Worm (Caenorhabditis elegans) whole organism, L1 larva: Measurements from ENCODE around the gene alp-1.

Experiments used
- C34B4.2 ChIP-seq: sonication (generic microtip); optimal IDR thresholded peaks from 2 replicates; lab custom pipeline; 2017; ENCODE audit warnings: mild to moderate bottlenecking, missing genetic modification characterization, missing compliant biosample characterization
- F16B12.6 ChIP-seq: fragments of 150-350 bp; optimal IDR thresholded peaks from 2 replicates; lab custom pipeline; 2014; ENCODE audit warnings: missing biosample characterization, missing genetic modification characterization
- aha-1 ChIP-seq: fragments of 150-350 bp; optimal IDR thresholded peaks from 2 replicates; lab custom pipeline; 2014; ENCODE audit warnings: missing biosample characterization, missing genetic modification characterization
- alr-1 ChIP-seq: fragments of 200-800 bp; sonication (Bioruptor generic); optimal IDR thresholded peaks from 2 replicates; lab custom pipeline; 2018; ENCODE audit warnings: borderline replicate concordance, mild to moderate bottlenecking, missing genetic modification characterization, missing compliant biosample characterization
- ama-1 ChIP-seq: fragments of 150-350 bp; optimal IDR thresholded peaks from 2 replicates; lab custom pipeline; 2014
- ceh-63 ChIP-seq: fragments of 200-800 bp; sonication (Bioruptor generic); optimal IDR thresholded peaks from 2 replicates; lab custom pipeline; 2018; ENCODE audit warnings: mild to moderate bottlenecking, missing genetic modification characterization, missing compliant biosample characterization
- ceh-8 ChIP-seq: fragments of 200-800 bp; sonication (Bioruptor generic); optimal IDR thresholded peaks from 2 replicates; lab custom pipeline; 2018; ENCODE audit warnings: mild to moderate bottlenecking, missing genetic modification characterization, moderate library complexity, missing compliant biosample characterization
- ceh-82 ChIP-seq, 3 experiments: fragments of 150-350 bp in 1 of 3; sonication (generic microtip) in 2 of 3; optimal IDR thresholded peaks; 2 replicates each; lab custom pipeline; 2014 to 2017; ENCODE audit warnings: missing biosample characterization in 3 of 3, missing genetic modification characterization in 3 of 3
- ceh-88 ChIP-seq: fragments of 200-800 bp; sonication (Bioruptor generic); IDR thresholded peaks from 2 replicates; pipeline ENCODE4 v1.3.6; 2022; ENCODE audit warnings: missing genetic modification characterization, missing compliant biosample characterization
- dsc-1 ChIP-seq: sonication (generic microtip); optimal IDR thresholded peaks from 2 replicates; lab custom pipeline; 2016; ENCODE audit warnings: mild to moderate bottlenecking, missing genetic modification characterization, missing compliant biosample characterization
- efl-3 ChIP-seq: fragments of 200-800 bp; sonication (Bioruptor generic); optimal IDR thresholded peaks from 2 replicates; lab custom pipeline; 2018; ENCODE audit warnings: mild to moderate bottlenecking, missing genetic modification characterization, missing compliant biosample characterization
- egl-27 ChIP-seq, 2 experiments: fragments of 150-350 bp in 1 of 2; sonication (generic microtip); optimal IDR thresholded peaks; 3 replicates each; lab custom pipeline; 2017 to 2018; ENCODE audit warnings: missing biosample characterization in 2 of 2, missing genetic modification characterization in 2 of 2, missing genetic modification reagents in 2 of 2
- fkh-4 ChIP-seq: sonication (generic microtip); optimal IDR thresholded peaks from 2 replicates; lab custom pipeline; 2016; ENCODE audit warnings: missing compliant biosample characterization, missing genetic modification characterization, borderline replicate concordance
- fkh-8 ChIP-seq: sonication (generic microtip); optimal IDR thresholded peaks from 2 replicates; lab custom pipeline; 2016; ENCODE audit warnings: mild to moderate bottlenecking, missing genetic modification characterization, missing compliant biosample characterization
- fos-1 ChIP-seq: fragments of 150-350 bp; optimal IDR thresholded peaks from 2 replicates; lab custom pipeline; 2014; ENCODE audit warnings: missing biosample characterization, missing genetic modification characterization
- jun-1 ChIP-seq: fragments of 150-350 bp; optimal IDR thresholded peaks from 2 replicates; lab custom pipeline; 2014; ENCODE audit warnings: missing biosample characterization, missing genetic modification reagents, missing genetic modification characterization
- lin-14 ChIP-seq: fragments of 200-800 bp; sonication (Bioruptor generic); optimal IDR thresholded peaks from 2 replicates; lab custom pipeline; 2018; ENCODE audit warnings: mild to moderate bottlenecking, missing genetic modification characterization, moderate library complexity, missing compliant biosample characterization
- lin-15B ChIP-seq: fragments of 150-350 bp; sonication (generic microtip); optimal IDR thresholded peaks from 3 replicates; lab custom pipeline; 2014; ENCODE audit warnings: missing biosample characterization, missing genetic modification characterization
- lin-35 ChIP-seq, 2 experiments: fragments of 150-350 bp; optimal IDR thresholded peaks; 2 replicates each; lab custom pipeline; 2014; ENCODE audit warnings: missing biosample characterization in 2 of 2, missing genetic modification characterization in 2 of 2, missing genetic modification reagents in 2 of 2
- lir-3 ChIP-seq: sonication (generic microtip); optimal IDR thresholded peaks from 2 replicates; lab custom pipeline; 2016; ENCODE audit warnings: mild to moderate bottlenecking, missing genetic modification characterization, moderate library complexity, missing compliant biosample characterization; ENCODE audit not compliant: poor library complexity
- mef-2 ChIP-seq: fragments of 150-350 bp; optimal IDR thresholded peaks from 2 replicates; lab custom pipeline; 2014; ENCODE audit warnings: missing biosample characterization, missing genetic modification characterization
- nhr-12 ChIP-seq: sonication (generic microtip); optimal IDR thresholded peaks from 2 replicates; lab custom pipeline; 2017; ENCODE audit warnings: missing biosample characterization, missing genetic modification characterization
- nhr-19 ChIP-seq: fragments of 200-800 bp; sonication (Bioruptor generic); conservative IDR thresholded peaks from 2 replicates; pipeline ENCODE4 v1.3.6; 2022; ENCODE audit warnings: missing genetic modification characterization, missing compliant biosample characterization
- nhr-237 ChIP-seq: fragments of 150-350 bp; optimal IDR thresholded peaks from 2 replicates; lab custom pipeline; 2014; ENCODE audit warnings: missing biosample characterization, missing genetic modification characterization
- nhr-47 ChIP-seq: sonication (generic microtip); optimal IDR thresholded peaks from 2 replicates; lab custom pipeline; 2016; ENCODE audit warnings: mild to moderate bottlenecking, missing genetic modification characterization, moderate library complexity, missing compliant biosample characterization
- nhr-71 ChIP-seq: sonication (generic microtip); optimal IDR thresholded peaks from 2 replicates; lab custom pipeline; 2016; ENCODE audit warnings: mild to moderate bottlenecking, missing genetic modification characterization, moderate library complexity, missing compliant biosample characterization
- nhr-85 ChIP-seq: sonication (generic microtip); peaks from one replicate; lab custom pipeline; 2016; ENCODE audit warnings: missing genetic modification characterization, inconsistent platforms, missing compliant biosample characterization
- rnt-1 ChIP-seq: sonication (generic microtip); optimal IDR thresholded peaks from 2 replicates; lab custom pipeline; 2016; ENCODE audit warnings: mild to moderate bottlenecking, missing genetic modification characterization, moderate library complexity, missing compliant biosample characterization
- snu-23 ChIP-seq: sonication (generic microtip); optimal IDR thresholded peaks from 2 replicates; lab custom pipeline; 2016; ENCODE audit warnings: missing genetic modification characterization, missing compliant biosample characterization
- sup-37 ChIP-seq: fragments of 200-800 bp; sonication (Bioruptor generic); optimal IDR thresholded peaks from 2 replicates; lab custom pipeline; 2018; ENCODE audit warnings: mild to moderate bottlenecking, missing genetic modification characterization, missing compliant biosample characterization
- tbx-2 ChIP-seq: sonication (generic microtip); optimal IDR thresholded peaks from 2 replicates; lab custom pipeline; 2016; ENCODE audit warnings: missing genetic modification characterization, missing compliant biosample characterization
- unc-62 ChIP-seq: fragments of 150-350 bp; optimal IDR thresholded peaks from 2 replicates; lab custom pipeline; 2014; ENCODE audit warnings: missing biosample characterization, missing genetic modification reagents, missing genetic modification characterization
- unc-86 ChIP-seq: sonication (generic microtip); optimal IDR thresholded peaks from 2 replicates; lab custom pipeline; 2016; ENCODE audit warnings: missing genetic modification characterization, missing compliant biosample characterization
- unc-98 ChIP-seq: fragments of 200-800 bp; sonication (Bioruptor generic); IDR thresholded peaks from 2 replicates; pipeline ENCODE4 v1.3.6; 2022; ENCODE audit warnings: missing genetic modification characterization, missing compliant biosample characterization
- xbp-1 ChIP-seq: sonication (generic microtip); optimal IDR thresholded peaks from 2 replicates; lab custom pipeline; 2016; ENCODE audit warnings: missing genetic modification characterization, missing compliant biosample characterization
- zag-1 ChIP-seq: fragments of 150-350 bp; optimal IDR thresholded peaks from 2 replicates; lab custom pipeline; 2014; ENCODE audit warnings: missing biosample characterization, missing genetic modification characterization
- zip-4 ChIP-seq: fragments of 200-800 bp; sonication (Bioruptor generic); optimal IDR thresholded peaks from 2 replicates; lab custom pipeline; 2018; ENCODE audit warnings: mild to moderate bottlenecking, missing genetic modification characterization, moderate library complexity, missing compliant biosample characterization
- ztf-4 ChIP-seq: fragments of 150-350 bp; optimal IDR thresholded peaks from 2 replicates; lab custom pipeline; 2014; ENCODE audit warnings: missing biosample characterization, missing genetic modification characterization

alp-1 gene

DNA sequence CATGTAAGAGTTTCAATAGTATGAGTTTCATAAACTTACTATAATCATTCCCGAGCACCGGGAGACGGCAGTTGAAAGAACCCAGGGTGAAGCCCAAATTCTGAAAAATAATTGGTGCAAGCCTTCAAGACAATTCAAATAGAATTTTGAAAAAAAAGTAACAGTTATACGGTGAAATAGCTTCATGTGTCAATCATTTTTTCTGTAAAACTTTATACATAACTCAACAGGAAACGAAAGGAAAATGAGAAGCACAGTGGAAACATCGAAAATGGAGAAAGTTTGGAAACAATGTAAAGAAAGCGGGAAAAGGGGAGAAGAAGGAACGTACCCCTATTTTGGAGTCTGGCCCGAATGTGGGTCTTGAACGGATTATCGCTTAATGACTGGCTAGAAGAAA lies 20.7 kb downstream of the alp-1 start, which contains the start of gene C09G9.3:
C09G9.3 (minus strand) TSS at position 101 of the 400 bp plus-strand sequence.
- no peak for TF ChIP-seq ceh-82 (tag; optimal IDR thresholded peaks at IDR 0.05; lab: Kevin White, UChicago)
- TF ChIP-seq nhr-85 (tag; lab: Kevin White, UChicago), result no peak
- no peak for TF ChIP-seq ceh-88
- no peak for TF ChIP-seq nhr-237 (tag; lab: Kevin White, UChicago)
- TF ChIP-seq zag-1, result no peak
- no peak for TF ChIP-seq unc-86 (tag; lab: Kevin White, UChicago)
- no peak for TF ChIP-seq unc-62 (GFP tag; lab: Kevin White, UChicago)
- no peak for TF ChIP-seq nhr-47 (tag; lab: Kevin White, UChicago)
- no peak for TF ChIP-seq egl-27 (tag; optimal IDR thresholded peaks at IDR 0.05; lab: Kevin White, UChicago)
- no peak for TF ChIP-seq fkh-4
- no peak for TF ChIP-seq efl-3 (GFP tag; lab: Kevin White, UChicago)
- TF ChIP-seq rnt-1 (tag; lab: Kevin White, UChicago), result no peak
- TF ChIP-seq sup-37 (GFP tag; lab: Kevin White, UChicago), result no peak
- TF ChIP-seq nhr-12, result no peak

DNA sequence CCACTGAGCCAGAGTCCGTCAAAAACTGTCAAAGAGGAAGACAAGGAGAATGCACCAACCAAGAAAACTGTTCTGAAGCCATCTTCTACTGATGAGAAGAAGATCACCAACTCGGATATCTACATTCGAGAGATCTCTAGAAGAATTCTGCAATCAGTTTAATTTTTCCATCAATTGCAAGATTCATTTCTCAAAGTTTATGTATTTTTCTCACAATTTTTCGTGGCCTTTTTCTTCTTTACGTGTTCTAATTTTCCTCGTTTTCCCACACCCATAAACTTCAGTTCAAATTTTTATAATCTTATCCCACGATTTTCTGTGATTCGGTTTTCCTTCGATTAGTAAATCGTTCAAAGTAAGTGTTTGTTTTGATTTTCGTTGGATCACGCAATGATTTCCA lies 21.6 kb downstream of the alp-1 start, which contains the start of gene hdl-2:
hdl-2 (plus strand) TSS at position 301 of the 400 bp plus-strand sequence.
- TF ChIP-seq ceh-63 (GFP tag; lab: Kevin White, UChicago) (no peak), F16B12.6 (tag; lab: Kevin White, UChicago) (no peak), snu-23 (GFP tag; lab: Kevin White, UChicago) (no peak), nhr-47 (tag; lab: Kevin White, UChicago) (no peak), efl-3 (GFP tag; lab: Kevin White, UChicago) (no peak), tbx-2 (tag; lab: Kevin White, UChicago) (no peak), nhr-71 (no peak)

DNA sequence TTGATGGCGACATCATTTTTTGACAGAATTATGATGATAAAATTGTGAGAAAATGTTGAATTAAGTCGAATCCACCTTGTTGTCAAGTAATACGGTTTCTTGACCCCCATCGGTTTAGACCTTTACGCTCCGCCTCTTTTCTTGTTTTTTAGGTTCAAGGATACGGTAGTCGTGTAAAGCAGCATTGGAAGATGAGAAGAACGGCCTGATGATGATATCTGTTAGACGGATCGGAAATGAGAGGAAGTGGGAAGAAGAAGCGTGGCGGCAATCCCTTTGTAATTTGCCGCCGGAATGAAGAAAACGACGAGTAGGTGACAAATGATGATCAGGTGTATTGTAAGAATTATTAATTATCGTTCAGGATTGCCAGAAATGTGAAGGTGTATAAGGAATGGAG lies 27.5 kb downstream of the alp-1 start, which contains the start of gene npax-4:
npax-4 (minus strand) TSS at position 101 of the 400 bp plus-strand sequence.
- no peak for TF ChIP-seq dsc-1 (tag; lab: Kevin White, UChicago)
- no peak for TF ChIP-seq unc-86 (tag; lab: Kevin White, UChicago)
- no peak for TF ChIP-seq mef-2 (tag; lab: Kevin White, UChicago)
- no peak for TF ChIP-seq ceh-82 (tag; optimal IDR thresholded peaks at IDR 0.05; lab: Kevin White, UChicago)
- TF ChIP-seq lir-3 (tag; lab: Kevin White, UChicago), result no peak
- TF ChIP-seq C34B4.2 (tag; lab: Kevin White, UChicago), result no peak
- TF ChIP-seq lin-35 (GFP tag; optimal IDR thresholded peaks at IDR 0.05; lab: Kevin White, UChicago), result no peak
- no peak for TF ChIP-seq fos-1 (tag; lab: Kevin White, UChicago)
- TF ChIP-seq nhr-237 (tag; lab: Kevin White, UChicago), result no peak
- no peak for TF ChIP-seq zag-1
- TF ChIP-seq fkh-4, result no peak
- TF ChIP-seq ztf-4 (tag; lab: Kevin White, UChicago), result no peak
- TF ChIP-seq unc-98 (GFP tag; lab: Robert Waterston, UW), result no peak

DNA sequence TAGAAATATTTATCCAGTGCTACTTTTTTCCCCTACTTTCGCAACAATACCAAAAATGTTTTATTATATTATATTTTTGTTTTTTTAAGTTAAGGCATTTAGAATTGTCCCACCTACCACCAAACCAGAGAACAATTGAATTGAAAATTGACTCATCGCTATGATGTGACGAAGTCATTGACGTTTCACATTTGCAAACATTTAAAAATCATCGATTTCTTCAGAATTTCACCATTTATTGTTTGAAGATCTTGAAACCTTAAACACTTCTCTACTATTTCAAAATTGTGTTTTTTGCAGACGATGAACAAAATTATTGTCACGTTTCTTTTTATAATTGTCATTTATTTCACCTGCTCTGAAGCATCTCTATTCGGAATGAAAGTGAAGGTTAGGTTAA lies 28.9 kb downstream of the alp-1 start, which contains the start of gene C09G9.8:
C09G9.8 (plus strand) TSS at position 301 of the 400 bp plus-strand sequence.
- TF ChIP-seq fkh-8 (tag; lab: Kevin White, UChicago) (no peak), xbp-1 (no peak), sup-37 (GFP tag; lab: Kevin White, UChicago) (no peak), nhr-19 (no peak), zip-4 (GFP tag; lab: Kevin White, UChicago) (no peak), unc-62 (GFP tag; lab: Kevin White, UChicago) (no peak), lin-15B (no peak), ztf-4 (tag; lab: Kevin White, UChicago) (no peak), ama-1 (no peak), lin-14 (no peak), ceh-8 (GFP tag; lab: Kevin White, UChicago) (no peak), mef-2 (tag; lab: Kevin White, UChicago) (no peak), jun-1 (tag; lab: Kevin White, UChicago) (no peak), alr-1 (tag; lab: Kevin White, UChicago) (no peak), ceh-88 (no peak), aha-1 (tag; lab: Kevin White, UChicago) (no peak)
